Fruit fly (Drosophila melanogaster): Measurements from ENCODE around the gene Grip.

Grip gene

DNA sequence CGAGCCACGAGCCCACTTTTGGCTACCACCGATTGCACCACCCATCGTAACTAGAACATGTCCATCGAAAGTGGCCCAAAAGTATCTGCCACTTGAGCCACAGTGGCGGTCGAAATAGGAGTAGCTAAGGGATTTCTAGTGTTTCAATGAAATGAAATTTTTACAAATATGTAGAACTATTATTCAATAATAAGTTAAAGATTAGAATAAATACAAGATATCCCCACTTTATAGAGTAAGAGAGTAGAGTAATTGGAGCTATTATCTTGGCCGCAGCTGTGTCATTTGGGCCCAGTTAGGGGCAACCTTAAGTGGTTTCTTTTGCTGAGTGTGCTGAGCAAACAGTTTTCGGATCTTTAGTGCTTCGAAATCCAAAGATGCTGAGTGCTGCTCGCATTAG, 23.3 kb downstream of the Grip start:
- TF ChIP-seq OdsH (GFP tag; optimal IDR thresholded peaks at IDR 0.05) (no peak), Sp1 (GFP tag; optimal IDR thresholded peaks at IDR 0.05) (no peak), Dfd (GFP tag; optimal IDR thresholded peaks at IDR 0.05) (no peak), ey (GFP tag; optimal IDR thresholded peaks at IDR 0.05) (no peak), CG32264 (GFP tag; optimal IDR thresholded peaks at IDR 0.05) (no peak), Mio (GFP tag; optimal IDR thresholded peaks at IDR 0.05) (no peak), Dif (GFP tag; optimal IDR thresholded peaks at IDR 0.05; ENCODE audit: partially characterized antibody) (no peak), Jra (GFP tag; optimal IDR thresholded peaks at IDR 0.05) (no peak), woc (GFP tag; optimal IDR thresholded peaks at IDR 0.05) (no peak), Abd-B (GFP tag; optimal IDR thresholded peaks at IDR 0.05) (no peak), rgr (GFP tag; optimal IDR thresholded peaks at IDR 0.05) (no peak), GATAd (GFP tag; optimal IDR thresholded peaks at IDR 0.05) (no peak), CrebA (GFP tag; optimal IDR thresholded peaks at IDR 0.05; ENCODE audit: borderline replicate concordance) (no peak), Rel (GFP tag; optimal IDR thresholded peaks at IDR 0.05) (no peak), Rel (tag; optimal IDR thresholded peaks at IDR 0.05) (no peak), dl (GFP tag; optimal IDR thresholded peaks at IDR 0.05; ENCODE audit: insufficient read depth in 1 of 2, partially characterized antibody in 2 of 2) (no peak), N (GFP tag; optimal IDR thresholded peaks at IDR 0.05) (no peak), Vsx2 (GFP tag; optimal IDR thresholded peaks at IDR 0.05; ENCODE audit: partially characterized antibody) (no peak), usp (GFP tag; optimal IDR thresholded peaks at IDR 0.05) (no peak), dmrt93B (GFP tag; optimal IDR thresholded peaks at IDR 0.05) (no peak), Hnf4 (GFP tag; optimal IDR thresholded peaks at IDR 0.05) (no peak)

dm6 chrX:5992141-5992540, 26.1 kb downstream of the Grip start:
- TF ChIP-seq Dif (GFP tag; optimal IDR thresholded peaks at IDR 0.05; ENCODE audit: partially characterized antibody) (no peak), sv (GFP tag; optimal IDR thresholded peaks at IDR 0.05) (no peak), Myc (optimal IDR thresholded peaks at IDR 0.05) (peak; percentile 85), Hnf4 (GFP tag; optimal IDR thresholded peaks at IDR 0.05) (no peak), Vsx2 (GFP tag; optimal IDR thresholded peaks at IDR 0.05; ENCODE audit: partially characterized antibody) (peak; percentile 97), HLH106 (tag; optimal IDR thresholded peaks at IDR 0.05) (no peak), rgr (GFP tag; optimal IDR thresholded peaks at IDR 0.05) (no peak), Hr78 (GFP tag; optimal IDR thresholded peaks at IDR 0.05) (no peak)

dm6 chrX:5992767-5993325, 26.8 kb downstream of the Grip start:
- TF ChIP-seq Hnf4 (GFP tag; optimal IDR thresholded peaks at IDR 0.05) (no peak), Sp1 (GFP tag; optimal IDR thresholded peaks at IDR 0.05) (no peak), dsf (GFP tag; optimal IDR thresholded peaks at IDR 0.05; ENCODE audit: borderline replicate concordance) (no peak), HLH106 (tag; optimal IDR thresholded peaks at IDR 0.05) (no peak), CrebA (GFP tag; optimal IDR thresholded peaks at IDR 0.05; ENCODE audit: borderline replicate concordance) (no peak), Mio (GFP tag; optimal IDR thresholded peaks at IDR 0.05) (no peak), GATAd (GFP tag; optimal IDR thresholded peaks at IDR 0.05) (no peak), Jra (GFP tag; optimal IDR thresholded peaks at IDR 0.05) (no peak), brk (GFP tag; optimal IDR thresholded peaks at IDR 0.05) (no peak), OdsH (GFP tag; optimal IDR thresholded peaks at IDR 0.05) (no peak), Rel (GFP tag; optimal IDR thresholded peaks at IDR 0.05) (no peak), Rel (tag; optimal IDR thresholded peaks at IDR 0.05) (no peak)

dm6 chrX:5995951-5996350, 29.9 kb downstream of the Grip start:
- TF ChIP-seq woc (GFP tag; optimal IDR thresholded peaks at IDR 0.05) (peak; percentile 3), foxo (GFP tag; optimal IDR thresholded peaks at IDR 0.05) (peak in 1 of 2 experiments; percentile 20), h (GFP tag; optimal IDR thresholded peaks at IDR 0.05) (peak; percentile 28), psq (GFP tag; optimal IDR thresholded peaks at IDR 0.05) (peak; percentile 15), lola (GFP tag; optimal IDR thresholded peaks at IDR 0.05) (no peak)

DNA sequence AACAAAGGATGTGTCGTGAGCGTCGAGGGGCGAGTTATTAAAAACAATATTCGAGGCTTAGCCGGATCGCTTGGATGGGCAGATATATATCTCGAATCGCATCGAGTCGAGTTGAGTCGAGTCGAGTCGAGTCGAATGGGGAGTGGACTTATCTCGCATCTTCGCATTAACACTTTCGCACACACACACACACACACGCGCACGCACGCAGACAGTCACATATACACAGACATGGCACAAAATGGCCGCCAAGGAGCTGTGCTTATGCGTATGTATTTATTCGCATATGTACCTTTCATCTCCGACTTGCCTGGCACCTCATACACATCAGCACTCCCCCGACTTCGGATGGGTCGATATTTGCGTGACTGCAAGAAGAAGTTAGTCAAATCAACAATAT, 31.9 kb downstream of the Grip start:
- TF ChIP-seq dsf (GFP tag; optimal IDR thresholded peaks at IDR 0.05; ENCODE audit: borderline replicate concordance) (no peak), dl (GFP tag; optimal IDR thresholded peaks at IDR 0.05; ENCODE audit: insufficient read depth in 1 of 2, partially characterized antibody in 2 of 2) (no peak)

All from whole organism, wandering third instar larva.